Worm (Caenorhabditis elegans) whole organism, mixed stage, embryonic: Measurements from ENCODE around the gene snn-1.

Source experiments
- drap-1 ChIP-seq: fragments of 200-800 bp; sonication (Bioruptor generic); optimal IDR thresholded peaks from 3 replicates; lab custom pipeline; 2018; ENCODE audit warnings: mild to moderate bottlenecking, missing genetic modification characterization, missing compliant biosample characterization
- elt-1 ChIP-seq: sonication (generic microtip); optimal IDR thresholded peaks from 2 replicates; lab custom pipeline; 2017; ENCODE audit warnings: missing genetic modification characterization, mild to moderate bottlenecking, missing compliant biosample characterization, antibody characterized with exemption, moderate library complexity, borderline replicate concordance; ENCODE audit not compliant: insufficient read depth
- elt-3 ChIP-seq: fragments of 150-350 bp; optimal IDR thresholded peaks from 2 replicates; lab custom pipeline; 2014; ENCODE audit warnings: missing biosample characterization, missing genetic modification characterization
- lsy-2 ChIP-seq: fragments of 150-350 bp; optimal IDR thresholded peaks from 2 replicates; lab custom pipeline; 2014; ENCODE audit warnings: missing biosample characterization, missing genetic modification characterization
- nhr-237 ChIP-seq: fragments of 150-350 bp; optimal IDR thresholded peaks from 2 replicates; lab custom pipeline; 2014; ENCODE audit warnings: missing biosample characterization, missing genetic modification characterization
- nhr-76 ChIP-seq: sonication (generic microtip); optimal IDR thresholded peaks from 2 replicates; lab custom pipeline; 2017; ENCODE audit warnings: missing biosample characterization, missing genetic modification characterization
- unc-62 ChIP-seq: fragments of 150-350 bp; optimal IDR thresholded peaks from 2 replicates; lab custom pipeline; 2014; ENCODE audit warnings: missing biosample characterization, missing genetic modification reagents, missing genetic modification characterization

ce11 chrIV:1813869-1814268 lies 1.0 kb downstream of the snn-1 start:
- TF ChIP-seq lsy-2 (tag; lab: Kevin White, UChicago), result no peak
- TF ChIP-seq unc-62 (GFP tag; lab: Kevin White, UChicago), result no peak
- no peak for TF ChIP-seq elt-3 (tag; lab: Kevin White, UChicago)
- no peak for TF ChIP-seq drap-1 (GFP tag; lab: Kevin White, UChicago)
- TF ChIP-seq nhr-237 (tag; lab: Kevin White, UChicago), result no peak
- no peak for TF ChIP-seq nhr-76 (tag; lab: Kevin White, UChicago)
- TF ChIP-seq elt-1 (tag; lab: Kevin White, UChicago), result no peak
